Fruit fly (Drosophila melanogaster) whole organism: ENCODE measurements around the gene CG3698.

Source experiments
- CG8478 ChIP-seq: fragments of >200 bp; optimal IDR thresholded peaks from 2 replicates; lab custom pipeline; 2018; ENCODE audit warnings: inconsistent platforms
- Dll ChIP-seq: fragments of >200 bp; optimal IDR thresholded peaks from 2 replicates; lab custom pipeline; 2017
- EcR ChIP-seq, 2 experiments: fragments of >200 bp; optimal IDR thresholded peaks; 2 replicates each; lab custom pipeline; 2017; ENCODE audit warnings: missing biosample characterization in 2 of 2, missing genetic modification characterization in 2 of 2, missing genetic modification reagents in 2 of 2
- pan ChIP-seq: fragments of >200 bp; optimal IDR thresholded peaks from 2 replicates; lab custom pipeline; 2017
- psq ChIP-seq: fragments of >200 bp; optimal IDR thresholded peaks from 2 replicates; lab custom pipeline; 2017
- usp ChIP-seq: fragments of >200 bp; optimal IDR thresholded peaks from 2 replicates; lab custom pipeline; 2017; ENCODE audit warnings: missing biosample characterization, missing genetic modification characterization, mixed read lengths

The CG3698 gene

dm6 chr3L:20761482-20761881 lies 36.7 kb downstream of the CG3698 start:
- TF ChIP-seq pan (lab: Kevin White, UChicago), result no peak
- TF ChIP-seq EcR (GFP tag; optimal IDR thresholded peaks at IDR 0.05; lab: Kevin White, UChicago), result no peak
- no peak for TF ChIP-seq CG8478 (lab: Kevin White, UChicago)
- TF ChIP-seq usp (GFP tag; lab: Kevin White, UChicago), result no peak
- no peak for TF ChIP-seq psq (lab: Kevin White, UChicago)
- TF ChIP-seq Dll (lab: Kevin White, UChicago), result no peak

- no peak for TF ChIP-seq usp (GFP tag; lab: Kevin White, UChicago)
- no peak for TF ChIP-seq EcR (GFP tag; optimal IDR thresholded peaks at IDR 0.05; lab: Kevin White, UChicago)
- no peak for TF ChIP-seq pan (lab: Kevin White, UChicago)
- no peak for TF ChIP-seq CG8478 (lab: Kevin White, UChicago)
- TF ChIP-seq psq (lab: Kevin White, UChicago), result no peak
- no peak for TF ChIP-seq Dll (lab: Kevin White, UChicago)
Measured at dm6 chr3L:20758583-20758982, 39.6 kb downstream of the CG3698 start, which contains the start of gene CG43251. Gene CG43251 (plus strand): TSS chr3L:20758883.

DNA sequence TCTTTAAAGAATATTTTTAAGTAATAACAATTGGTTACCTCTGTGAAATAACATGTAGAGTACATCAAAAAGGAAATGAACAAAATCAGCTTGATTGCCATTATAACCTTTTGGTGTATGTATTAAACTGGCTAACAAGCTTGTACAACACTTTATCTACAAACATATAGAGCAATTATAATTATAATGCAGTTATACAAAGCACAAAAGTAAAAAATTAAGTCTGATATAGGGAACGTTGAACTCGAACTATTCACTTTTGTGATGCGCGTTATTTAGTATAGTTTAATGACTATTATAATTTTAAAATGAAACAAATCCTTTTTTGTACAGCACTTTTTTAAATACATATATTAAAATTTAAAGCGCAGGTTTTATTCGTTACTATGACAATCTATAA lies 42.6 kb downstream of the CG3698 start, which contains the start of gene CG33912:
CG33912 (minus strand) TSS at position 101 of the 400 bp plus-strand sequence.
- TF ChIP-seq usp (GFP tag; lab: Kevin White, UChicago) (no peak), EcR (GFP tag; optimal IDR thresholded peaks at IDR 0.05; lab: Kevin White, UChicago) (no peak), psq (lab: Kevin White, UChicago) (no peak), pan (lab: Kevin White, UChicago) (no peak), Dll (lab: Kevin White, UChicago) (no peak), CG8478 (lab: Kevin White, UChicago) (no peak)

DNA sequence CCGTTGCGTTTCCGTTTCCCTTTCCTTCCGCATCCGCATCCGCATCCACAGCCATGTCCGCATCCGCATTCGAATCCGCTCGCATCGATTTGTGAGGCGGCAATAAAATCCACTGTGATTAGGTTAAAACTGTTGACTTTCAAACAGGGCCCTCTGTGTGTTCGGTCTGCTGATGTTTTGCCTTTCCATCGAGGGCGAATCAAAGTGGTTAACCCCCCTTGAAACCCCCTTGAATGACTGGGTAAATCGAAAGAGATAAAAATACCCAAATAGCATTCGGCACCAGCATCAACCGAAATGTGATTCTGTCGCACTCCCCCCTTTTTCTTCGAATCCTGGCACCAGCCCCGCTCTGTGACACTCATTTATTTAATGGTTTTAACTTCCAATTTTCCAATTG lies 45.2 kb downstream of the CG3698 start:
- TF ChIP-seq usp (GFP tag; lab: Kevin White, UChicago), result no peak
- no peak for TF ChIP-seq Dll (lab: Kevin White, UChicago)
- no peak for TF ChIP-seq psq (lab: Kevin White, UChicago)
- TF ChIP-seq EcR (GFP tag; optimal IDR thresholded peaks at IDR 0.05; lab: Kevin White, UChicago), result no peak
- TF ChIP-seq pan (lab: Kevin White, UChicago), result no peak
- TF ChIP-seq CG8478 (lab: Kevin White, UChicago), result no peak

DNA sequence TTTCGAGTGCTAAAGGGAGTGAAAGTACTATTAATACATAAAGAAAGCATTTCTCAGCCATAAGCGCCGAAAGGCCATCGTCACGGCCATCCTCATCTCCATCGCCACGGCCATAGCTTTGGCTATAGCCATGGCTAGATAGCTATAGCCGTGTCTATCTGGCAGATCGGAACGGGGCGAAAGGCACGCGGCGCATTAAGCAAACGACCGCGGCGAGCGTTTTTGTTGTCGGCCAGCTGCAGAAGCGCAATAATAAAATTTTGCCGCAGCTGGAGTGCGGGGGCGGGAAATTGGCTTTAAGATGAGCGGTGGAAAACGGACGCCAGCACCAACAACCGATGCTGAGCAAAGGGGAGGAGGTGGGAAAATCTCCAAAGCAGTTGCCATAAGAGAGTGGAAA lies 47.8 kb downstream of the CG3698 start:
- TF ChIP-seq psq (lab: Kevin White, UChicago), result no peak
- no peak for TF ChIP-seq Dll (lab: Kevin White, UChicago)
- TF ChIP-seq pan (lab: Kevin White, UChicago), result no peak
- no peak for TF ChIP-seq usp (GFP tag; lab: Kevin White, UChicago)
- TF ChIP-seq EcR (GFP tag; optimal IDR thresholded peaks at IDR 0.05; lab: Kevin White, UChicago), result no peak
- no peak for TF ChIP-seq CG8478 (lab: Kevin White, UChicago)

- TF ChIP-seq EcR (GFP tag; optimal IDR thresholded peaks at IDR 0.05; lab: Kevin White, UChicago), result no peak
- TF ChIP-seq CG8478 (lab: Kevin White, UChicago), result no peak
- no peak for TF ChIP-seq usp (GFP tag; lab: Kevin White, UChicago)
- no peak for TF ChIP-seq Dll (lab: Kevin White, UChicago)
- no peak for TF ChIP-seq pan (lab: Kevin White, UChicago)
- TF ChIP-seq psq (lab: Kevin White, UChicago), result no peak
Measured at dm6 chr3L:20748577-20748976, 49.6 kb downstream of the CG3698 start.

- TF ChIP-seq usp (GFP tag; lab: Kevin White, UChicago) (no peak), pan (lab: Kevin White, UChicago) (no peak), EcR (GFP tag; optimal IDR thresholded peaks at IDR 0.05; lab: Kevin White, UChicago) (no peak), psq (lab: Kevin White, UChicago) (no peak), CG8478 (lab: Kevin White, UChicago) (no peak), Dll (lab: Kevin White, UChicago) (no peak)
Measured at dm6 chr3L:20747299-20747925, 50.8 kb downstream of the CG3698 start.
